Fruit fly (Drosophila melanogaster): ENCODE results near the gene Sbf.

DNA sequence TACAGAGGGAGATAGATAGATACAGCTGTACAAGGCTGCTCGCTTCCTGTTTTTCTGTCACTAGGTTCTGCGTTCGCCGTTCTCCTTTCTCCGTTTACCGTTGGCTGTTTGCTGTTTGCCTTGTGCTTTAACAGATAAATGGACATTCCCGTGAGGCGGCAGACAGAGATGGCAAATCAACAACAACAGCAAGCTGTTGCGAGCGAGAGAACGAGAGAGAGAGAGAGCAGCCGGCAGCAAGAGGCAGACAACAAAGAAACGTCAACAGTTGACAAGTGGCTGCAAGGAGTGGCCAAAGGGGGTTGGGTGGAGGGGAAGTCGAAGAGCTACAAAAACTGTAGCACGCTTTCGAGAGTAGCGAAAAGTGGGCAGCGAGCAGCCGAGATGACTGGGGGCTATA is 36.7 kb upstream of the Sbf start:
- TF ChIP-seq ttk (optimal IDR thresholded peaks at IDR 0.05): no peak
- TF ChIP-seq psq (optimal IDR thresholded peaks at IDR 0.05): no peak
- TF ChIP-seq h (optimal IDR thresholded peaks at IDR 0.05): no peak
